Fruit fly (Drosophila melanogaster) whole organism, embryonic: ENCODE measurements around the gene CG13482.
A peak's percentile ranks its signal among the peaks of the same experiment; 100 is the strongest.

Experiments
- Ada2b ChIP-seq: fragments of 200-800 bp; sonication (Bioruptor generic); IDR thresholded peaks from 2 replicates; pipeline ENCODE4 v1.3.6; 2022; ENCODE audit warnings: missing biosample characterization, missing genetic modification characterization
- CG13775 ChIP-seq: fragments of 200-800 bp; sonication (Bioruptor generic); optimal IDR thresholded peaks from 3 replicates; lab custom pipeline; 2017; ENCODE audit warnings: missing biosample characterization, mild to moderate bottlenecking, missing genetic modification characterization
- CG16815 ChIP-seq: fragments of 200-800 bp; sonication (Bioruptor generic); optimal IDR thresholded peaks from 3 replicates; lab custom pipeline; 2017; ENCODE audit warnings: missing biosample characterization, mild to moderate bottlenecking, missing genetic modification characterization
- CG17361 ChIP-seq: fragments of 200-800 bp; sonication (Bioruptor generic); IDR thresholded peaks from 3 replicates; pipeline ENCODE4 v1.3.6; 2022; ENCODE audit warnings: missing biosample characterization, missing genetic modification characterization
- CG18011 ChIP-seq: fragments of 200-800 bp; sonication (Bioruptor generic); optimal IDR thresholded peaks from 2 replicates; lab custom pipeline; 2017; ENCODE audit warnings: missing biosample characterization, missing genetic modification characterization, mild to moderate bottlenecking, moderate library complexity, missing genotype
- CG2875 ChIP-seq: fragments of 200-800 bp; sonication (Bioruptor generic); optimal IDR thresholded peaks from 2 replicates; lab custom pipeline; 2017; ENCODE audit warnings: missing biosample characterization, mild to moderate bottlenecking, missing genetic modification characterization, missing genetic modification reagents
- CG31365 ChIP-seq: fragments of 200-800 bp; sonication (Bioruptor generic); optimal IDR thresholded peaks from 2 replicates; lab custom pipeline; 2018; ENCODE audit warnings: missing biosample characterization, mild to moderate bottlenecking, missing genetic modification characterization
- CG31441 ChIP-seq: fragments of 200-800 bp; sonication (Bioruptor generic); IDR thresholded peaks from 2 replicates; pipeline ENCODE4 v1.3.6; 2022; ENCODE audit warnings: missing biosample characterization, missing genetic modification characterization
- CG3163 ChIP-seq: fragments of 200-800 bp; sonication (Bioruptor generic); optimal IDR thresholded peaks from 3 replicates; lab custom pipeline; 2016; ENCODE audit warnings: missing biosample characterization, missing genetic modification characterization
- CG4404 ChIP-seq: fragments of 200-800 bp; sonication (Bioruptor generic); IDR thresholded peaks from 2 replicates; pipeline ENCODE4 v1.3.6; 2022; ENCODE audit warnings: missing biosample characterization, missing genetic modification characterization
- CG7372 ChIP-seq: fragments of 200-800 bp; sonication (Bioruptor generic); IDR thresholded peaks from 2 replicates; pipeline ENCODE4 v1.3.6; 2022; ENCODE audit warnings: missing biosample characterization, missing genetic modification characterization
- CG7556 ChIP-seq: fragments of 200-800 bp; sonication (Bioruptor generic); optimal IDR thresholded peaks from 2 replicates; lab custom pipeline; 2017; ENCODE audit warnings: missing biosample characterization, mild to moderate bottlenecking, missing genetic modification characterization
- CG8089 ChIP-seq: fragments of 200-800 bp; sonication (Bioruptor generic); optimal IDR thresholded peaks from 3 replicates; lab custom pipeline; 2016; ENCODE audit warnings: missing biosample characterization, missing genetic modification characterization
- CG8290 ChIP-seq, 3 experiments: fragments of 200-800 bp; sonication (Bioruptor generic); optimal IDR thresholded peaks; 2 replicates each; lab custom pipeline; 2016 to 2019; ENCODE audit warnings: missing biosample characterization in 3 of 3, missing genetic modification characterization in 3 of 3, mild to moderate bottlenecking in 2 of 3, moderate library complexity in 1 of 3
- CG8924 ChIP-seq: fragments of 200-800 bp; optimal IDR thresholded peaks from 3 replicates; lab custom pipeline; 2019; ENCODE audit warnings: missing biosample characterization, mild to moderate bottlenecking, missing genetic modification characterization, moderate library complexity
- Drgx ChIP-seq: fragments of 200-800 bp; sonication (Bioruptor generic); IDR thresholded peaks from 2 replicates; pipeline ENCODE4 v1.3.6; 2022; ENCODE audit warnings: missing biosample characterization, missing genetic modification characterization
- E2f1 ChIP-seq: fragments of 200-800 bp; sonication (Bioruptor generic); IDR thresholded peaks from 2 replicates; pipeline ENCODE4 v1.3.6; 2022; ENCODE audit warnings: missing biosample characterization, missing genetic modification characterization
- Gsc ChIP-seq: fragments of 200-800 bp; sonication (Bioruptor generic); IDR thresholded peaks from 2 replicates; pipeline ENCODE4 v1.3.6; 2022; ENCODE audit warnings: missing biosample characterization, missing genetic modification characterization
- HLHmδ ChIP-seq: fragments of 200-800 bp; sonication (Bioruptor generic); optimal IDR thresholded peaks from 2 replicates; lab custom pipeline; 2018; ENCODE audit warnings: missing biosample characterization, mild to moderate bottlenecking, missing genetic modification characterization, moderate library complexity
- Hr3 ChIP-seq: fragments of 200-800 bp; sonication (Bioruptor generic); optimal IDR thresholded peaks from 3 replicates; lab custom pipeline; 2016; ENCODE audit warnings: missing biosample characterization, missing genetic modification characterization
- Kr ChIP-seq: fragments of 200-800 bp; sonication (Bioruptor generic); optimal IDR thresholded peaks from 2 replicates; lab custom pipeline; 2017; ENCODE audit warnings: missing biosample characterization, mild to moderate bottlenecking, missing genetic modification characterization
- Mes4 ChIP-seq: fragments of 200-800 bp; sonication (Bioruptor generic); optimal IDR thresholded peaks from 2 replicates; lab custom pipeline; 2016; ENCODE audit warnings: missing biosample characterization, missing genetic modification characterization
- Nf-YB ChIP-seq: fragments of 200-800 bp; sonication (Bioruptor generic); optimal IDR thresholded peaks from 3 replicates; lab custom pipeline; 2019; ENCODE audit warnings: missing biosample characterization, mild to moderate bottlenecking, missing genetic modification characterization, moderate library complexity
- Oli ChIP-seq: fragments of 200-800 bp; sonication (Bioruptor generic); optimal IDR thresholded peaks from 2 replicates; lab custom pipeline; 2018; ENCODE audit warnings: missing biosample characterization, mild to moderate bottlenecking, missing genetic modification characterization, moderate library complexity
- Six4 ChIP-seq: fragments of 200-800 bp; sonication (Bioruptor generic); optimal IDR thresholded peaks from 2 replicates; lab custom pipeline; 2016; ENCODE audit warnings: missing biosample characterization, missing genetic modification characterization
- Spps ChIP-seq: fragments of 200-800 bp; sonication (Bioruptor generic); optimal IDR thresholded peaks from 2 replicates; lab custom pipeline; 2018; ENCODE audit warnings: missing biosample characterization, mild to moderate bottlenecking, missing genetic modification characterization
- Ssrp ChIP-seq: fragments of 200-800 bp; sonication (Bioruptor generic); optimal IDR thresholded peaks from 2 replicates; lab custom pipeline; 2018; ENCODE audit warnings: missing biosample characterization, mild to moderate bottlenecking, missing genetic modification characterization, moderate library complexity
- Usf ChIP-seq: fragments of 200-800 bp; sonication (Bioruptor generic); optimal IDR thresholded peaks from 2 replicates; lab custom pipeline; 2017; ENCODE audit warnings: missing genotype, missing biosample characterization, missing genetic modification characterization
- corto ChIP-seq: fragments of 200-800 bp; sonication (Bioruptor generic); optimal IDR thresholded peaks from 2 replicates; lab custom pipeline; 2016; ENCODE audit warnings: missing biosample characterization, mild to moderate bottlenecking, missing genetic modification characterization, moderate library complexity
- dm ChIP-seq: fragments of 200-800 bp; sonication (Bioruptor generic); optimal IDR thresholded peaks from 3 replicates; lab custom pipeline; 2016; ENCODE audit warnings: missing biosample characterization, missing genetic modification characterization
- dmrt11E ChIP-seq: fragments of 200-800 bp; sonication (Bioruptor generic); optimal IDR thresholded peaks from 3 replicates; lab custom pipeline; 2018; ENCODE audit warnings: missing biosample characterization, mild to moderate bottlenecking, missing genetic modification characterization, moderate library complexity
- ems ChIP-seq: fragments of 200-800 bp; sonication (Bioruptor generic); optimal IDR thresholded peaks from 3 replicates; lab custom pipeline; 2016; ENCODE audit warnings: missing biosample characterization, missing genetic modification characterization
- fd102C ChIP-seq: fragments of 200-800 bp; sonication (Bioruptor generic); optimal IDR thresholded peaks from 2 replicates; lab custom pipeline; 2018; ENCODE audit warnings: missing biosample characterization, mild to moderate bottlenecking, missing genetic modification characterization, moderate library complexity
- fru ChIP-seq: fragments of >200 bp; optimal IDR thresholded peaks from 2 replicates; lab custom pipeline; 2017
- grau ChIP-seq: fragments of 200-800 bp; optimal IDR thresholded peaks from 3 replicates; lab custom pipeline; 2019; ENCODE audit warnings: missing biosample characterization, mild to moderate bottlenecking, missing genetic modification characterization, moderate library complexity
- lola ChIP-seq, 3 experiments: fragments of >200 bp in 2 of 3; fragments of 200-800 bp in 1 of 3; sonication (Bioruptor generic) in 1 of 3; optimal IDR thresholded peaks; 2 replicates each; lab custom pipeline; 2017 to 2019; ENCODE audit warnings: missing biosample characterization in 3 of 3, missing genetic modification characterization in 3 of 3, mild to moderate bottlenecking in 1 of 3, moderate library complexity in 1 of 3
- nom ChIP-seq: fragments of 200-800 bp; sonication (Bioruptor generic); optimal IDR thresholded peaks from 2 replicates; lab custom pipeline; 2017; ENCODE audit warnings: missing biosample characterization, missing genetic modification characterization, mild to moderate bottlenecking, moderate library complexity, missing genetic modification reagents
- otp ChIP-seq: fragments of 200-800 bp; sonication (Bioruptor generic); IDR thresholded peaks from 3 replicates; pipeline ENCODE4, ENCODE4 v1.3.6; 2022; ENCODE audit warnings: missing biosample characterization, missing genetic modification characterization
- pnt ChIP-seq: fragments of 200-800 bp; sonication (Bioruptor generic); optimal IDR thresholded peaks from 3 replicates; lab custom pipeline; 2016; ENCODE audit warnings: missing biosample characterization, missing genetic modification characterization
- prd ChIP-seq, 3 experiments: fragments of >200 bp in 2 of 3; fragments of 200-800 bp in 1 of 3; sonication (Bioruptor generic) in 1 of 3; optimal IDR thresholded peaks in 2 of 3; IDR thresholded peaks in 1 of 3; 2 replicates in 2 of 3; 3 replicates in 1 of 3; pipeline versions ENCODE4 v1.3.6 to Lab custom; 2017 to 2022; ENCODE audit warnings: missing biosample characterization in 1 of 3, missing genetic modification characterization in 1 of 3
- ranshi ChIP-seq: fragments of 200-800 bp; sonication (Bioruptor generic); IDR thresholded peaks from 2 replicates; pipeline ENCODE4 v1.3.6; 2022; ENCODE audit warnings: missing biosample characterization, missing genetic modification characterization
- seq ChIP-seq: fragments of 200-800 bp; sonication (Bioruptor generic); IDR thresholded peaks from 2 replicates; pipeline ENCODE4 v1.3.6; 2022; ENCODE audit warnings: missing biosample characterization, missing genetic modification characterization
- ssp ChIP-seq: fragments of 200-800 bp; sonication (Bioruptor generic); IDR thresholded peaks from 2 replicates; pipeline ENCODE4 v1.3.6; 2022; ENCODE audit warnings: missing biosample characterization, missing genetic modification characterization
- stwl ChIP-seq: fragments of 200-800 bp; sonication (Bioruptor generic); optimal IDR thresholded peaks from 3 replicates; lab custom pipeline; 2018; ENCODE audit warnings: missing biosample characterization, mild to moderate bottlenecking, missing genetic modification characterization, moderate library complexity
- tin ChIP-seq: fragments of 200-800 bp; sonication (Bioruptor generic); optimal IDR thresholded peaks from 3 replicates; lab custom pipeline; 2016; ENCODE audit warnings: missing biosample characterization, missing genetic modification characterization
- tx ChIP-seq: fragments of 200-800 bp; sonication (Bioruptor generic); optimal IDR thresholded peaks from 2 replicates; lab custom pipeline; 2016; ENCODE audit warnings: missing biosample characterization, missing genetic modification characterization
- unpg ChIP-seq: fragments of 200-800 bp; sonication (Bioruptor generic); optimal IDR thresholded peaks from 3 replicates; lab custom pipeline; 2018; ENCODE audit warnings: missing biosample characterization, mild to moderate bottlenecking, missing genetic modification characterization, moderate library complexity
- vvl ChIP-seq: fragments of 200-800 bp; sonication (Bioruptor generic); IDR thresholded peaks from 2 replicates; pipeline ENCODE4 v1.3.6; 2022; ENCODE audit warnings: missing biosample characterization, missing genetic modification characterization
- zen ChIP-seq: fragments of 200-800 bp; sonication (Bioruptor generic); optimal IDR thresholded peaks from 3 replicates; lab custom pipeline; 2018; ENCODE audit warnings: missing biosample characterization, mild to moderate bottlenecking, missing genetic modification characterization, moderate library complexity
- zf30C ChIP-seq: fragments of 200-800 bp; sonication (Bioruptor generic); optimal IDR thresholded peaks from 3 replicates; lab custom pipeline; 2018; ENCODE audit warnings: missing biosample characterization, mild to moderate bottlenecking, missing genetic modification characterization

CG13482 gene

dm6 chr3L:14364701-14365100 is 35.6 kb downstream of the CG13482 start:
- peak; percentile 40 for TF ChIP-seq CG16815 (GFP tag; lab: Kevin White, UChicago)
- no peak for TF ChIP-seq fru (lab: Kevin White, UChicago)
- TF ChIP-seq Gsc (GFP tag; lab: Robert Waterston, UW), result no peak
- no peak for TF ChIP-seq zen (tag; lab: Kevin White, UChicago)
- peak; percentile 26 for TF ChIP-seq Kr (GFP tag; lab: Kevin White, UChicago)
- TF ChIP-seq CG13775 (GFP tag; lab: Kevin White, UChicago), result peak; percentile 65
- no peak for TF ChIP-seq CG3163 (GFP tag; lab: Kevin White, UChicago)
- peak; percentile 17; the same call in 1 of the 2 replicates for TF ChIP-seq ranshi (GFP tag; lab: Robert Waterston, UW)
- TF ChIP-seq prd (optimal IDR thresholded peaks at IDR 0.05; lab: Kevin White, UChicago), result no peak
- TF ChIP-seq prd (GFP tag; IDR thresholded peaks at IDR 0.05; lab: Robert Waterston, UW), result peak; percentile 81
- no peak for TF ChIP-seq CG31365
- TF ChIP-seq Nf-YB (GFP tag; lab: Kevin White, UChicago), result peak; percentile 25
- peak; percentile 7; the same call in 1 of the 2 replicates for TF ChIP-seq vvl
- no peak for TF ChIP-seq HLHmδ (GFP tag; lab: Kevin White, UChicago)
- TF ChIP-seq fd102C (GFP tag; lab: Kevin White, UChicago), result peak; percentile 52
- no peak for TF ChIP-seq CG8290 (GFP tag; optimal IDR thresholded peaks at IDR 0.05; lab: Kevin White, UChicago)
- TF ChIP-seq CG8290 (tag; optimal IDR thresholded peaks at IDR 0.05; lab: Kevin White, UChicago), result no peak
- peak; percentile 42 for TF ChIP-seq Ssrp (tag; lab: Kevin White, UChicago)
- TF ChIP-seq CG7556 (GFP tag; lab: Kevin White, UChicago), result peak; percentile 31
- peak; percentile 22 for TF ChIP-seq Mes4 (GFP tag; lab: Kevin White, UChicago)
- TF ChIP-seq CG2875 (GFP tag; lab: Kevin White, UChicago), result peak; percentile 12
- TF ChIP-seq seq (GFP tag; lab: Robert Waterston, UW), result no peak
- peak; percentile 51; the same call in 2 of the 3 replicates for TF ChIP-seq CG17361 (GFP tag; lab: Robert Waterston, UW)
- peak; percentile 12 for TF ChIP-seq Usf (GFP tag; lab: Kevin White, UChicago)
- peak; percentile 80 for TF ChIP-seq corto (GFP tag; lab: Kevin White, UChicago)
- TF ChIP-seq E2f1 (GFP tag; lab: Robert Waterston, UW), result peak; percentile 27; the same call in 1 of the 2 replicates
- TF ChIP-seq CG8924 (tag; lab: Kevin White, UChicago), result peak; percentile 11
- TF ChIP-seq grau, result peak; percentile 24
- TF ChIP-seq CG8089 (GFP tag; lab: Kevin White, UChicago), result peak; percentile 9
- TF ChIP-seq tin (GFP tag; lab: Kevin White, UChicago), result peak; percentile 44
- no peak for TF ChIP-seq Six4 (GFP tag; lab: Kevin White, UChicago)
- no peak for TF ChIP-seq CG18011 (GFP tag; lab: Kevin White, UChicago)
- TF ChIP-seq CG7372 (GFP tag; lab: Robert Waterston, UW), result no peak
- peak; percentile 45 for TF ChIP-seq Oli (tag; lab: Kevin White, UChicago)
- TF ChIP-seq zf30C (GFP tag; lab: Kevin White, UChicago), result peak; percentile 85
- TF ChIP-seq nom, result peak; percentile 64
- TF ChIP-seq CG4404 (GFP tag; lab: Robert Waterston, UW), result peak; percentile 53
- TF ChIP-seq ssp (GFP tag; lab: Robert Waterston, UW), result peak; percentile 30; the same call in 1 of the 2 replicates
- peak; percentile 18 for TF ChIP-seq stwl (tag; lab: Kevin White, UChicago)
- 0 out of 3 replicates have a peak, but pooled peaks have one; percentile 44 for TF ChIP-seq otp (GFP tag; lab: Robert Waterston, UW)
- peak; percentile 42; the same call in 1 of the 2 replicates for TF ChIP-seq CG31441 (GFP tag; lab: Robert Waterston, UW)
- TF ChIP-seq ems (GFP tag; lab: Kevin White, UChicago), result peak; percentile 23
- peak; percentile 21 for TF ChIP-seq Hr3 (GFP tag; lab: Kevin White, UChicago)
- TF ChIP-seq unpg, result peak; percentile 34
- peak; percentile 91 for TF ChIP-seq dmrt11E (tag; lab: Kevin White, UChicago)
- TF ChIP-seq Ada2b, result no peak
- TF ChIP-seq Spps (tag; lab: Kevin White, UChicago), result peak; percentile 9
- peak; percentile 74 for TF ChIP-seq Drgx (GFP tag; lab: Robert Waterston, UW)
- TF ChIP-seq lola (GFP tag; optimal IDR thresholded peaks at IDR 0.05; lab: Kevin White, UChicago), result peak in 1 of 3 experiments; percentile 84
- peak; percentile 34 for TF ChIP-seq pnt (GFP tag; lab: Kevin White, UChicago)
- TF ChIP-seq dm (GFP tag; lab: Kevin White, UChicago), result no peak
- no peak for TF ChIP-seq tx
